Fruit fly (Drosophila melanogaster): Measurements from ENCODE around the gene CG32669.

dm6 chrX:10801033-10801432 lies 43.8 kb downstream of the CG32669 start:
- TF ChIP-seq Opbp (GFP tag; IDR thresholded peaks at IDR 0.05; ENCODE audit: partially characterized antibody) (no peak), CG6254 (GFP tag; optimal IDR thresholded peaks at IDR 0.05) (no peak), fd3F (GFP tag; optimal IDR thresholded peaks at IDR 0.05) (no peak), lola (GFP tag; optimal IDR thresholded peaks at IDR 0.05) (no peak), PHDP (tag; optimal IDR thresholded peaks at IDR 0.05) (no peak), tgo (GFP tag; IDR thresholded peaks at IDR 0.05) (no peak), CG2129 (GFP tag; IDR thresholded peaks at IDR 0.05; ENCODE audit: partially characterized antibody) (no peak), D19A (tag; optimal IDR thresholded peaks at IDR 0.05) (no peak), TFAM (GFP tag; optimal IDR thresholded peaks at IDR 0.05) (no peak), CG3847 (GFP tag; IDR thresholded peaks at IDR 0.05) (no peak), Hr78 (GFP tag; optimal IDR thresholded peaks at IDR 0.05) (no peak), ems (GFP tag; optimal IDR thresholded peaks at IDR 0.05) (no peak), bowl (GFP tag; IDR thresholded peaks at IDR 0.05) (no peak), CG3163 (GFP tag; optimal IDR thresholded peaks at IDR 0.05) (peak; percentile 85)

All from whole organism, embryonic.